Worm (Caenorhabditis elegans): Measurements from ENCODE around the gene lit-1.

- TF ChIP-seq blmp-1 (tag; optimal IDR thresholded peaks at IDR 0.05) (no peak), nhr-76 (tag; optimal IDR thresholded peaks at IDR 0.05) (no peak), unc-39 (tag; optimal IDR thresholded peaks at IDR 0.05) (no peak), sptf-1 (tag; optimal IDR thresholded peaks at IDR 0.05) (no peak), pha-4 (tag; optimal IDR thresholded peaks at IDR 0.05) (no peak), lsy-2 (tag; optimal IDR thresholded peaks at IDR 0.05) (no peak), mls-2 (tag; optimal IDR thresholded peaks at IDR 0.05) (no peak), unc-62 (GFP tag; optimal IDR thresholded peaks at IDR 0.05) (no peak), snpc-4 (tag; optimal IDR thresholded peaks at IDR 0.05) (no peak), lin-13 (tag; optimal IDR thresholded peaks at IDR 0.05) (no peak), ztf-11 (tag; optimal IDR thresholded peaks at IDR 0.05) (no peak), nhr-28 (tag; optimal IDR thresholded peaks at IDR 0.05) (no peak)
Observed at ce11 chrIII:13742028-13742427, 40.2 kb downstream of the lit-1 start.

Measured in whole organism, mixed stage, embryonic.